Worm (Caenorhabditis elegans): Measurements from ENCODE around the gene tmem-218.

The tmem-218 gene

ce11 chrX:17627382-17627781 lies 22.1 kb upstream of the tmem-218 start:
- TF ChIP-seq ama-1 (optimal IDR thresholded peaks at IDR 0.05) (no peak), xbp-1 (tag; optimal IDR thresholded peaks at IDR 0.05) (no peak), ztf-11 (tag; optimal IDR thresholded peaks at IDR 0.05) (no peak), vab-15 (tag; optimal IDR thresholded peaks at IDR 0.05) (no peak), nhr-47 (tag; optimal IDR thresholded peaks at IDR 0.05) (peak; percentile 4), nhr-84 (tag; optimal IDR thresholded peaks at IDR 0.05) (no peak), unc-62 (GFP tag; optimal IDR thresholded peaks at IDR 0.05) (no peak), mdl-1 (tag; optimal IDR thresholded peaks at IDR 0.05) (no peak), alr-1 (tag; optimal IDR thresholded peaks at IDR 0.05; ENCODE audit: borderline replicate concordance) (no peak), C16A3.4 (tag; optimal IDR thresholded peaks at IDR 0.05) (no peak), C04F5.9 (tag; optimal IDR thresholded peaks at IDR 0.05) (no peak), snu-23 (GFP tag; optimal IDR thresholded peaks at IDR 0.05) (peak; percentile 3), sup-37 (GFP tag; optimal IDR thresholded peaks at IDR 0.05) (no peak), pax-3 (tag; optimal IDR thresholded peaks at IDR 0.05) (peak; percentile 43), lsy-2 (tag; optimal IDR thresholded peaks at IDR 0.05) (peak in 1 of 2 experiments; percentile 13), fkh-4 (tag; optimal IDR thresholded peaks at IDR 0.05; ENCODE audit: borderline replicate concordance) (no peak), nhr-76 (tag; optimal IDR thresholded peaks at IDR 0.05) (no peak), ztf-4 (tag; optimal IDR thresholded peaks at IDR 0.05) (no peak), nhr-19 (GFP tag; conservative IDR thresholded peaks at IDR 0.05) (0 out of 2 replicates have a peak, but pooled peaks have one; percentile 7), hpl-2 (GFP tag; optimal IDR thresholded peaks at IDR 0.05) (no peak), ces-1 (GFP tag; optimal IDR thresholded peaks at IDR 0.05) (no peak), fos-1 (tag; optimal IDR thresholded peaks at IDR 0.05) (peak; percentile 32), nhr-28 (tag; optimal IDR thresholded peaks at IDR 0.05) (no peak), nhr-71 (tag; optimal IDR thresholded peaks at IDR 0.05) (peak; percentile 30), mef-2 (tag; optimal IDR thresholded peaks at IDR 0.05) (no peak), aha-1 (tag; optimal IDR thresholded peaks at IDR 0.05) (peak; percentile 10), pqm-1 (tag; optimal IDR thresholded peaks at IDR 0.05) (no peak), blmp-1 (tag; optimal IDR thresholded peaks at IDR 0.05) (no peak), mab-9 (GFP tag; IDR thresholded peaks at IDR 0.05) (no peak), sox-4 (tag; optimal IDR thresholded peaks at IDR 0.05) (no peak), mep-1 (tag; optimal IDR thresholded peaks at IDR 0.05) (peak; percentile 37), fkh-8 (tag; optimal IDR thresholded peaks at IDR 0.05) (peak; percentile 76), zag-1 (tag; optimal IDR thresholded peaks at IDR 0.05) (no peak), ceh-82 (tag; optimal IDR thresholded peaks at IDR 0.05) (peak in 2 of 3 experiments; percentile 7 to 40), nhr-85 (tag) (no peak), F16B12.6 (tag; optimal IDR thresholded peaks at IDR 0.05) (no peak), egl-13 (tag; optimal IDR thresholded peaks at IDR 0.05) (no peak), aly-2 (tag; optimal IDR thresholded peaks at IDR 0.05) (no peak), lin-39 (tag; optimal IDR thresholded peaks at IDR 0.05) (no peak), grh-1 (GFP tag; IDR thresholded peaks at IDR 0.05) (no peak), lir-3 (tag; optimal IDR thresholded peaks at IDR 0.05; ENCODE audit: poor library complexity) (no peak), efl-1 (optimal IDR thresholded peaks at IDR 0.05) (no peak), efl-1 (GFP tag; optimal IDR thresholded peaks at IDR 0.05 in 1 of 2) (no peak), elt-3 (tag; optimal IDR thresholded peaks at IDR 0.05) (no peak), swsn-7 (tag; optimal IDR thresholded peaks at IDR 0.05) (peak; percentile 16), lin-14 (GFP tag; optimal IDR thresholded peaks at IDR 0.05) (peak; percentile 78), hlh-17 (GFP tag; optimal IDR thresholded peaks at IDR 0.05; ENCODE audit: borderline replicate concordance) (no peak), fkh-10 (GFP tag; optimal IDR thresholded peaks at IDR 0.05) (peak; percentile 70), nhr-12 (tag; optimal IDR thresholded peaks at IDR 0.05) (no peak), tbx-2 (tag; optimal IDR thresholded peaks at IDR 0.05) (no peak), dsc-1 (tag; optimal IDR thresholded peaks at IDR 0.05) (no peak), nhr-90 (tag; optimal IDR thresholded peaks at IDR 0.05; ENCODE audit: poor library complexity) (no peak)

Data from whole organism, L1 larva.